Fruit fly (Drosophila melanogaster) whole organism, embryonic: Measurements from ENCODE around the gene CG6231.
A peak's percentile ranks its signal among the peaks of the same experiment; 100 is the strongest.

Experiments
- Aef1 ChIP-seq: fragments of 200-800 bp; sonication (Bioruptor generic); IDR thresholded peaks from 3 replicates; pipeline ENCODE4 v1.3.6; 2022; ENCODE audit warnings: missing biosample characterization, missing genetic modification characterization
- CG10543 ChIP-seq: fragments of 200-800 bp; sonication (Bioruptor generic); optimal IDR thresholded peaks from 3 replicates; lab custom pipeline; 2017; ENCODE audit warnings: missing biosample characterization, mild to moderate bottlenecking, missing genetic modification characterization, moderate library complexity
- CG12219 ChIP-seq: fragments of 200-800 bp; sonication (Bioruptor generic); optimal IDR thresholded peaks from 3 replicates; lab custom pipeline; 2018; ENCODE audit warnings: missing biosample characterization, mild to moderate bottlenecking, missing genetic modification characterization
- CG12659 ChIP-seq: fragments of 200-800 bp; sonication (Bioruptor generic); optimal IDR thresholded peaks from 3 replicates; lab custom pipeline; 2017; ENCODE audit warnings: mild to moderate bottlenecking, missing biosample characterization, missing genetic modification reagents, missing genetic modification characterization
- CG13287 ChIP-seq: fragments of 200-800 bp; sonication (Bioruptor generic); IDR thresholded peaks from 2 replicates; pipeline ENCODE4 v1.3.6; 2022; ENCODE audit warnings: missing biosample characterization, missing genetic modification characterization; ENCODE audit not compliant: partially characterized antibody
- CG14050 ChIP-seq: fragments of 200-800 bp; sonication (Bioruptor generic); IDR thresholded peaks from 3 replicates; pipeline ENCODE4 v1.3.6; 2022; ENCODE audit warnings: missing biosample characterization, missing genetic modification characterization
- CG14667 ChIP-seq: fragments of 200-800 bp; sonication (Bioruptor generic); IDR thresholded peaks from 2 replicates; pipeline ENCODE4 v1.3.6; 2022; ENCODE audit warnings: missing biosample characterization, missing genetic modification characterization
- CG14965 ChIP-seq: fragments of 200-800 bp; sonication (Bioruptor generic); optimal IDR thresholded peaks from 2 replicates; lab custom pipeline; 2016; ENCODE audit warnings: missing biosample characterization, missing genetic modification characterization, borderline replicate concordance
- CG15514 ChIP-seq: fragments of 200-800 bp; sonication (Bioruptor generic); optimal IDR thresholded peaks from 3 replicates; lab custom pipeline; 2017; ENCODE audit warnings: missing biosample characterization, missing genetic modification characterization, mild to moderate bottlenecking, moderate library complexity, missing genetic modification reagents
- CG15601 ChIP-seq: fragments of 200-800 bp; sonication (Bioruptor generic); optimal IDR thresholded peaks from 3 replicates; lab custom pipeline; 2019; ENCODE audit warnings: missing biosample characterization, mild to moderate bottlenecking, missing genetic modification characterization, moderate library complexity
- CG1602 ChIP-seq: fragments of 200-800 bp; sonication (Bioruptor generic); optimal IDR thresholded peaks from 3 replicates; lab custom pipeline; 2016; ENCODE audit warnings: missing biosample characterization, missing genetic modification characterization
- CG2120 ChIP-seq: fragments of 200-800 bp; sonication (Bioruptor generic); optimal IDR thresholded peaks from 3 replicates; lab custom pipeline; 2016; ENCODE audit warnings: missing biosample characterization, missing genetic modification characterization
- CG2199 ChIP-seq: fragments of 200-800 bp; sonication (Bioruptor generic); IDR thresholded peaks from 3 replicates; pipeline ENCODE4 v1.3.6; 2022; ENCODE audit warnings: missing biosample characterization, missing genetic modification characterization
- CG2889 ChIP-seq: fragments of 200-800 bp; sonication (Bioruptor generic); IDR thresholded peaks from 3 replicates; pipeline ENCODE4 v1.3.6; 2022; ENCODE audit warnings: missing biosample characterization, missing genetic modification characterization
- CG30403 ChIP-seq: fragments of 200-800 bp; sonication (Bioruptor generic); optimal IDR thresholded peaks from 3 replicates; lab custom pipeline; 2016; ENCODE audit warnings: missing biosample characterization, missing genetic modification characterization
- CG31441 ChIP-seq: fragments of 200-800 bp; sonication (Bioruptor generic); IDR thresholded peaks from 2 replicates; pipeline ENCODE4 v1.3.6; 2022; ENCODE audit warnings: missing biosample characterization, missing genetic modification characterization
- CG4360 ChIP-seq: fragments of 200-800 bp; sonication (Bioruptor generic); IDR thresholded peaks from 2 replicates; pipeline ENCODE4 v1.3.6; 2022; ENCODE audit warnings: missing biosample characterization, missing genetic modification characterization
- CG4707 ChIP-seq: fragments of 200-800 bp; sonication (Bioruptor generic); optimal IDR thresholded peaks from 2 replicates; lab custom pipeline; 2018; ENCODE audit warnings: missing biosample characterization, mild to moderate bottlenecking, missing genetic modification characterization, moderate library complexity
- CG7839 ChIP-seq: fragments of 200-800 bp; sonication (Bioruptor generic); optimal IDR thresholded peaks from 3 replicates; lab custom pipeline; 2018; ENCODE audit warnings: missing biosample characterization, mild to moderate bottlenecking, missing genetic modification characterization, moderate library complexity
- CG7928 ChIP-seq: fragments of 200-800 bp; sonication (Bioruptor generic); optimal IDR thresholded peaks from 2 replicates; lab custom pipeline; 2017; ENCODE audit warnings: missing biosample characterization, mild to moderate bottlenecking, missing genetic modification characterization
- CG8089 ChIP-seq: fragments of 200-800 bp; sonication (Bioruptor generic); optimal IDR thresholded peaks from 3 replicates; lab custom pipeline; 2016; ENCODE audit warnings: missing biosample characterization, missing genetic modification characterization
- CG8281 ChIP-seq: fragments of 200-800 bp; sonication (Bioruptor generic); optimal IDR thresholded peaks from 2 replicates; lab custom pipeline; 2018; ENCODE audit warnings: missing biosample characterization, mild to moderate bottlenecking, missing genetic modification characterization, moderate library complexity
- CG8478 ChIP-seq: fragments of >200 bp; optimal IDR thresholded peaks from 2 replicates; lab custom pipeline; 2018
- CG9215 ChIP-seq: fragments of 200-800 bp; sonication (Bioruptor generic); IDR thresholded peaks from 2 replicates; pipeline ENCODE4 v1.3.6; 2022; ENCODE audit warnings: missing biosample characterization, missing genetic modification characterization
- GATAe ChIP-seq: fragments of 200-800 bp; sonication (Bioruptor generic); conservative IDR thresholded peaks from 2 replicates; pipeline ENCODE4 v1.3.6; 2022; ENCODE audit warnings: missing biosample characterization, missing genetic modification characterization
- Hr39 ChIP-seq: fragments of >200 bp; optimal IDR thresholded peaks from 2 replicates; lab custom pipeline; 2017
- Oli ChIP-seq: fragments of 200-800 bp; sonication (Bioruptor generic); optimal IDR thresholded peaks from 2 replicates; lab custom pipeline; 2018; ENCODE audit warnings: missing biosample characterization, mild to moderate bottlenecking, missing genetic modification characterization, moderate library complexity
- Sry-δ ChIP-seq: fragments of 200-800 bp; sonication (Bioruptor generic); optimal IDR thresholded peaks from 2 replicates; lab custom pipeline; 2016; ENCODE audit warnings: missing biosample characterization, missing genetic modification characterization
- Tbp ChIP-seq: fragments of >200 bp; optimal IDR thresholded peaks from 2 replicates; lab custom pipeline; 2018; ENCODE audit warnings: missing biosample characterization, missing genetic modification characterization
- Usf ChIP-seq: fragments of 200-800 bp; sonication (Bioruptor generic); optimal IDR thresholded peaks from 2 replicates; lab custom pipeline; 2017; ENCODE audit warnings: missing genotype, missing biosample characterization, missing genetic modification characterization
- az2 ChIP-seq: fragments of 200-800 bp; sonication (Bioruptor generic); optimal IDR thresholded peaks from 3 replicates; lab custom pipeline; 2016; ENCODE audit warnings: missing biosample characterization, missing genetic modification characterization
- cas ChIP-seq: fragments of 200-800 bp; sonication (Bioruptor generic); IDR thresholded peaks from 2 replicates; pipeline ENCODE4 v1.3.6; 2022; ENCODE audit warnings: missing biosample characterization, missing genetic modification characterization
- caup ChIP-seq: fragments of 200-800 bp; sonication (Bioruptor generic); optimal IDR thresholded peaks from 3 replicates; lab custom pipeline; 2017; ENCODE audit warnings: missing biosample characterization, mild to moderate bottlenecking, missing genetic modification characterization, moderate library complexity; ENCODE audit not compliant: severe bottlenecking
- crc ChIP-seq: fragments of 200-800 bp; sonication (Bioruptor generic); optimal IDR thresholded peaks from 2 replicates; lab custom pipeline; 2016; ENCODE audit warnings: missing biosample characterization, missing genetic modification characterization
- croc ChIP-seq: fragments of 200-800 bp; sonication (Bioruptor generic); conservative IDR thresholded peaks from 3 replicates; pipeline ENCODE4 v1.3.6; 2022; ENCODE audit warnings: missing biosample characterization, missing genetic modification characterization
- cwo ChIP-seq: fragments of 200-800 bp; sonication (Bioruptor generic); optimal IDR thresholded peaks from 3 replicates; lab custom pipeline; 2017; ENCODE audit warnings: missing biosample characterization, missing genetic modification characterization, mild to moderate bottlenecking, moderate library complexity, missing genetic modification reagents
- ems ChIP-seq: fragments of 200-800 bp; sonication (Bioruptor generic); optimal IDR thresholded peaks from 3 replicates; lab custom pipeline; 2016; ENCODE audit warnings: missing biosample characterization, missing genetic modification characterization
- gt ChIP-seq: fragments of 200-800 bp; sonication (Bioruptor generic); IDR thresholded peaks from 2 replicates; pipeline ENCODE4 v1.3.6; 2022; ENCODE audit warnings: missing biosample characterization, missing genetic modification characterization
- hkb ChIP-seq, 2 experiments: fragments of 200-800 bp in 1 of 2; fragments of >200 bp in 1 of 2; sonication (Bioruptor generic) in 1 of 2; IDR thresholded peaks in 1 of 2; optimal IDR thresholded peaks in 1 of 2; 2 replicates each; pipeline versions ENCODE4 v1.3.6 to Lab custom; 2017 to 2022; ENCODE audit warnings: missing biosample characterization in 1 of 2, missing genetic modification characterization in 1 of 2
- kni ChIP-seq: fragments of 200-800 bp; sonication (Bioruptor generic); optimal IDR thresholded peaks from 3 replicates; lab custom pipeline; 2017; ENCODE audit warnings: mild to moderate bottlenecking, missing biosample characterization, missing genetic modification reagents, missing genetic modification characterization
- knrl ChIP-seq: fragments of 200-800 bp; sonication (Bioruptor generic); IDR thresholded peaks from 3 replicates; pipeline ENCODE4 v1.3.6; 2022; ENCODE audit warnings: missing biosample characterization, missing genetic modification characterization; ENCODE audit not compliant: partially characterized antibody
- pb ChIP-seq: fragments of 200-800 bp; sonication (Bioruptor generic); optimal IDR thresholded peaks from 3 replicates; lab custom pipeline; 2016; ENCODE audit warnings: missing biosample characterization, missing genetic modification characterization
- pfk ChIP-seq: fragments of 200-800 bp; sonication (Bioruptor generic); optimal IDR thresholded peaks from 2 replicates; lab custom pipeline; 2018; ENCODE audit warnings: missing biosample characterization, mild to moderate bottlenecking, missing genetic modification characterization, moderate library complexity
- pum ChIP-seq: fragments of 200-800 bp; sonication (Bioruptor generic); optimal IDR thresholded peaks from 2 replicates; lab custom pipeline; 2016; ENCODE audit warnings: missing biosample characterization, missing genetic modification characterization
- scrt ChIP-seq: fragments of 200-800 bp; sonication (Bioruptor generic); optimal IDR thresholded peaks from 2 replicates; lab custom pipeline; 2018; ENCODE audit warnings: missing biosample characterization, mild to moderate bottlenecking, missing genetic modification characterization, moderate library complexity
- slbo ChIP-seq: fragments of 200-800 bp; sonication (Bioruptor generic); IDR thresholded peaks from 2 replicates; pipeline ENCODE4 v1.3.6; 2022; ENCODE audit warnings: missing biosample characterization, missing genetic modification characterization
- slp2 ChIP-seq: fragments of 200-800 bp; sonication (Bioruptor generic); optimal IDR thresholded peaks from 2 replicates; lab custom pipeline; 2016; ENCODE audit warnings: missing biosample characterization, missing genetic modification characterization
- trem ChIP-seq: fragments of 200-800 bp; optimal IDR thresholded peaks from 3 replicates; lab custom pipeline; 2019; ENCODE audit warnings: missing biosample characterization, mild to moderate bottlenecking, missing genetic modification characterization, moderate library complexity
- tx ChIP-seq: fragments of 200-800 bp; sonication (Bioruptor generic); optimal IDR thresholded peaks from 2 replicates; lab custom pipeline; 2016; ENCODE audit warnings: missing biosample characterization, missing genetic modification characterization
- vvl ChIP-seq: fragments of 200-800 bp; sonication (Bioruptor generic); IDR thresholded peaks from 2 replicates; pipeline ENCODE4 v1.3.6; 2022; ENCODE audit warnings: missing biosample characterization, missing genetic modification characterization
- yki ChIP-seq: fragments of >200 bp; optimal IDR thresholded peaks from 3 replicates; lab custom pipeline; 2018

The CG6231 gene

dm6 chr3R:19627792-19628522 lies 4.6 kb downstream of the CG6231 start (continued):
- no peak for TF ChIP-seq Aef1 (GFP tag; lab: Robert Waterston, UW)
- TF ChIP-seq croc (GFP tag; lab: Robert Waterston, UW) = no peak
- TF ChIP-seq CG15514 = peak; percentile 40
- no peak for TF ChIP-seq slbo
- TF ChIP-seq kni (GFP tag; lab: Kevin White, UChicago) = no peak
- TF ChIP-seq slp2 (GFP tag; lab: Kevin White, UChicago) = no peak
- no peak for TF ChIP-seq CG7928
- peak; percentile 20 for TF ChIP-seq scrt (GFP tag; lab: Kevin White, UChicago)
- no peak for TF ChIP-seq CG8281
- TF ChIP-seq gt (GFP tag; lab: Robert Waterston, UW) = no peak
- TF ChIP-seq pum (GFP tag; lab: Kevin White, UChicago) = no peak
- no peak for TF ChIP-seq crc (GFP tag; lab: Kevin White, UChicago)
- TF ChIP-seq pb (GFP tag; lab: Kevin White, UChicago) = no peak
- TF ChIP-seq vvl (GFP tag; lab: Robert Waterston, UW) = 0 out of 2 replicates have a peak, but pooled peaks have one; percentile 28
- no peak for TF ChIP-seq CG4707 (GFP tag; lab: Kevin White, UChicago)
- TF ChIP-seq caup (GFP tag; lab: Kevin White, UChicago) = peak; percentile 67
- no peak for TF ChIP-seq CG1602 (GFP tag; lab: Kevin White, UChicago)
- TF ChIP-seq CG8089 = no peak
- peak; percentile 8 for TF ChIP-seq CG12659 (GFP tag; lab: Kevin White, UChicago)
- no peak for TF ChIP-seq pfk (GFP tag; lab: Kevin White, UChicago)
- no peak for TF ChIP-seq ems (GFP tag; lab: Kevin White, UChicago)
- no peak for TF ChIP-seq CG4360
- peak; percentile 30 for TF ChIP-seq CG30403 (GFP tag; lab: Kevin White, UChicago)
- TF ChIP-seq CG12219 = no peak
- TF ChIP-seq CG2889 (GFP tag; lab: Robert Waterston, UW) = no peak
- TF ChIP-seq trem (tag; lab: Kevin White, UChicago) = peak; percentile 27
- TF ChIP-seq CG10543 = no peak
- no peak for TF ChIP-seq hkb (optimal IDR thresholded peaks at IDR 0.05; lab: Kevin White, UChicago)
- peak; percentile 42; the same call in 1 of the 2 replicates for TF ChIP-seq hkb (GFP tag; IDR thresholded peaks at IDR 0.05; lab: Robert Waterston, UW)
- TF ChIP-seq CG7839 (tag; lab: Kevin White, UChicago) = peak; percentile 76
- no peak for TF ChIP-seq Sry-δ
- TF ChIP-seq CG13287 (GFP tag; lab: Robert Waterston, UW) = no peak
- no peak for TF ChIP-seq CG15601
- TF ChIP-seq Hr39 (lab: Kevin White, UChicago) = no peak
- no peak for TF ChIP-seq az2 (GFP tag; lab: Kevin White, UChicago)
- no peak for TF ChIP-seq cas (GFP tag; lab: Robert Waterston, UW)
- no peak for TF ChIP-seq yki (lab: Kevin White, UChicago)
- no peak for TF ChIP-seq CG9215 (GFP tag; lab: Robert Waterston, UW)
- TF ChIP-seq Oli = peak; percentile 5
- TF ChIP-seq CG31441 = peak; percentile 63
- no peak for TF ChIP-seq Tbp (GFP tag; lab: Kevin White, UChicago)
- no peak for TF ChIP-seq CG14667 (GFP tag; lab: Robert Waterston, UW)
- no peak for TF ChIP-seq knrl (GFP tag; lab: Robert Waterston, UW)
- TF ChIP-seq CG14965 (GFP tag; lab: Kevin White, UChicago) = no peak
- no peak for TF ChIP-seq CG8478 (lab: Kevin White, UChicago)
- peak; percentile 75; the same call in 1 of the 3 replicates for TF ChIP-seq CG2199 (GFP tag; lab: Robert Waterston, UW)
- TF ChIP-seq GATAe = no peak
- TF ChIP-seq tx = no peak
- no peak for TF ChIP-seq Usf (GFP tag; lab: Kevin White, UChicago)
- no peak for TF ChIP-seq CG2120 (GFP tag; lab: Kevin White, UChicago)
- peak; percentile 67 for TF ChIP-seq cwo (GFP tag; lab: Kevin White, UChicago)
- no peak for TF ChIP-seq CG14050 (GFP tag; lab: Robert Waterston, UW)
